Fruit fly (Drosophila melanogaster) whole organism, embryonic: ENCODE measurements around the gene Cpr67Fa2.

Experiments
- Ada2b ChIP-seq: fragments of 200-800 bp; sonication (Bioruptor generic); IDR thresholded peaks from 2 replicates; pipeline ENCODE4 v1.3.6; 2022; ENCODE audit warnings: missing biosample characterization, missing genetic modification characterization
- CG10209 ChIP-seq: fragments of 200-800 bp; sonication (Bioruptor generic); optimal IDR thresholded peaks from 3 replicates; lab custom pipeline; 2017; ENCODE audit warnings: missing biosample characterization, mild to moderate bottlenecking, missing genetic modification characterization, missing genetic modification reagents
- CG11504 ChIP-seq: fragments of 200-800 bp; sonication (Bioruptor generic); optimal IDR thresholded peaks from 3 replicates; lab custom pipeline; 2019; ENCODE audit warnings: missing biosample characterization, mild to moderate bottlenecking, missing genetic modification characterization, moderate library complexity
- CG11560 ChIP-seq: fragments of 200-800 bp; sonication (Bioruptor generic); IDR thresholded peaks from 3 replicates; pipeline ENCODE4 v1.3.6; 2022; ENCODE audit warnings: missing biosample characterization, missing genetic modification characterization
- CG12299 ChIP-seq: fragments of 200-800 bp; sonication (Bioruptor generic); optimal IDR thresholded peaks from 2 replicates; lab custom pipeline; 2018; ENCODE audit warnings: missing biosample characterization, mild to moderate bottlenecking, missing genetic modification characterization
- CG12659 ChIP-seq: fragments of 200-800 bp; sonication (Bioruptor generic); optimal IDR thresholded peaks from 3 replicates; lab custom pipeline; 2017; ENCODE audit warnings: mild to moderate bottlenecking, missing biosample characterization, missing genetic modification reagents, missing genetic modification characterization
- CG14710 ChIP-seq: fragments of 200-800 bp; sonication (Bioruptor generic); optimal IDR thresholded peaks from 3 replicates; lab custom pipeline; 2019; ENCODE audit warnings: missing biosample characterization, mild to moderate bottlenecking, missing genetic modification characterization, moderate library complexity
- CG14860 ChIP-seq: fragments of 200-800 bp; sonication (Bioruptor generic); IDR thresholded peaks from 3 replicates; pipeline ENCODE4 v1.3.6; 2022; ENCODE audit warnings: missing biosample characterization, missing genetic modification characterization; ENCODE audit not compliant: partially characterized antibody
- CG17568 ChIP-seq: fragments of 200-800 bp; sonication (Bioruptor generic); optimal IDR thresholded peaks from 2 replicates; lab custom pipeline; 2018; ENCODE audit warnings: missing biosample characterization, mild to moderate bottlenecking, missing genetic modification characterization, moderate library complexity
- CG17912 ChIP-seq: fragments of 200-800 bp; sonication (Bioruptor generic); optimal IDR thresholded peaks from 2 replicates; lab custom pipeline; 2018; ENCODE audit warnings: missing biosample characterization, mild to moderate bottlenecking, missing genetic modification characterization
- CG1792 ChIP-seq: fragments of 200-800 bp; sonication (Bioruptor generic); optimal IDR thresholded peaks from 2 replicates; lab custom pipeline; 2016; ENCODE audit warnings: missing biosample characterization, missing genetic modification characterization
- CG31441 ChIP-seq: fragments of 200-800 bp; sonication (Bioruptor generic); IDR thresholded peaks from 2 replicates; pipeline ENCODE4 v1.3.6; 2022; ENCODE audit warnings: missing biosample characterization, missing genetic modification characterization
- CG34224 ChIP-seq: fragments of 200-800 bp; sonication (Bioruptor generic); IDR thresholded peaks from 3 replicates; pipeline ENCODE4 v1.3.6; 2022; ENCODE audit warnings: missing biosample characterization, missing genetic modification characterization; ENCODE audit not compliant: partially characterized antibody
- CG3838 ChIP-seq: fragments of 200-800 bp; sonication (Bioruptor generic); optimal IDR thresholded peaks from 3 replicates; lab custom pipeline; 2016; ENCODE audit warnings: missing biosample characterization, missing genetic modification characterization
- CG4854 ChIP-seq: fragments of 200-800 bp; sonication (Bioruptor generic); optimal IDR thresholded peaks from 2 replicates; lab custom pipeline; 2016; ENCODE audit warnings: missing biosample characterization, missing genetic modification characterization, inconsistent platforms
- CG5180 ChIP-seq: fragments of 200-800 bp; sonication (Bioruptor generic); optimal IDR thresholded peaks from 3 replicates; lab custom pipeline; 2017; ENCODE audit warnings: missing biosample characterization, missing genetic modification characterization, mild to moderate bottlenecking, moderate library complexity, missing genetic modification reagents
- CG6254 ChIP-seq: fragments of 200-800 bp; sonication (Bioruptor generic); optimal IDR thresholded peaks from 3 replicates; lab custom pipeline; 2017; ENCODE audit warnings: mild to moderate bottlenecking, missing biosample characterization, missing genetic modification reagents, missing genetic modification characterization
- CG6683 ChIP-seq: fragments of 200-800 bp; sonication (Bioruptor generic); optimal IDR thresholded peaks from 2 replicates; lab custom pipeline; 2017; ENCODE audit warnings: missing biosample characterization, mild to moderate bottlenecking, missing genetic modification characterization, missing genetic modification reagents
- CG7556 ChIP-seq: fragments of 200-800 bp; sonication (Bioruptor generic); optimal IDR thresholded peaks from 2 replicates; lab custom pipeline; 2017; ENCODE audit warnings: missing biosample characterization, mild to moderate bottlenecking, missing genetic modification characterization
- CG7786 ChIP-seq: fragments of 200-800 bp; sonication (Bioruptor generic); optimal IDR thresholded peaks from 2 replicates; lab custom pipeline; 2016; ENCODE audit warnings: missing biosample characterization, missing genetic modification characterization
- CG8359 ChIP-seq: fragments of 200-800 bp; sonication (Bioruptor generic); optimal IDR thresholded peaks from 2 replicates; lab custom pipeline; 2017; ENCODE audit warnings: missing biosample characterization, mild to moderate bottlenecking, missing genetic modification characterization, borderline replicate concordance
- CG8924 ChIP-seq: fragments of 200-800 bp; optimal IDR thresholded peaks from 3 replicates; lab custom pipeline; 2019; ENCODE audit warnings: missing biosample characterization, mild to moderate bottlenecking, missing genetic modification characterization, moderate library complexity
- CoRest ChIP-seq: fragments of 200-800 bp; sonication (Bioruptor generic); optimal IDR thresholded peaks from 3 replicates; lab custom pipeline; 2018; ENCODE audit warnings: missing biosample characterization, mild to moderate bottlenecking, missing genetic modification characterization, moderate library complexity
- Deaf1 ChIP-seq: fragments of 200-800 bp; optimal IDR thresholded peaks from 3 replicates; lab custom pipeline; 2019; ENCODE audit warnings: missing biosample characterization, mild to moderate bottlenecking, missing genetic modification characterization, moderate library complexity
- Elba2 ChIP-seq: fragments of 200-800 bp; sonication (Bioruptor generic); optimal IDR thresholded peaks from 3 replicates; lab custom pipeline; 2016; ENCODE audit warnings: missing biosample characterization, missing genetic modification characterization
- Ets97D ChIP-seq: fragments of 200-800 bp; sonication (Bioruptor generic); optimal IDR thresholded peaks from 3 replicates; lab custom pipeline; 2016; ENCODE audit warnings: missing biosample characterization, missing genetic modification characterization
- HmgD ChIP-seq: fragments of 200-800 bp; sonication (Bioruptor generic); optimal IDR thresholded peaks from 3 replicates; lab custom pipeline; 2016; ENCODE audit warnings: missing biosample characterization, missing genetic modification characterization
- Med ChIP-seq: fragments of 200-800 bp; sonication (Bioruptor generic); peaks from one replicate; lab custom pipeline; 2016; ENCODE audit warnings: missing biosample characterization, missing genetic modification characterization, mild to moderate bottlenecking, inconsistent platforms, moderate library complexity
- Sin3A ChIP-seq: fragments of >200 bp; optimal IDR thresholded peaks from 2 replicates; lab custom pipeline; 2018
- Trl ChIP-seq, 3 experiments: fragments of >200 bp in 2 of 3; fragments of 200-800 bp in 1 of 3; sonication (Bioruptor generic) in 1 of 3; optimal IDR thresholded peaks; 2 replicates in 1 of 3; 3 replicates in 2 of 3; lab custom pipeline; 2016 to 2017; ENCODE audit warnings: missing biosample characterization in 1 of 3, missing genetic modification characterization in 1 of 3
- YL-1 ChIP-seq: fragments of 200-800 bp; sonication (Bioruptor generic); optimal IDR thresholded peaks from 3 replicates; lab custom pipeline; 2017; ENCODE audit warnings: missing biosample characterization, mild to moderate bottlenecking, missing genetic modification characterization
- abd-A ChIP-seq: fragments of 200-800 bp; sonication (Bioruptor generic); optimal IDR thresholded peaks from 3 replicates; lab custom pipeline; 2019; ENCODE audit warnings: missing biosample characterization, mild to moderate bottlenecking, missing genetic modification characterization, moderate library complexity
- az2 ChIP-seq: fragments of 200-800 bp; sonication (Bioruptor generic); optimal IDR thresholded peaks from 3 replicates; lab custom pipeline; 2016; ENCODE audit warnings: missing biosample characterization, missing genetic modification characterization
- cad ChIP-seq: fragments of >200 bp; optimal IDR thresholded peaks from 2 replicates; lab custom pipeline; 2017; ENCODE audit warnings: missing biosample characterization, missing genetic modification characterization
- fd102C ChIP-seq: fragments of 200-800 bp; sonication (Bioruptor generic); optimal IDR thresholded peaks from 2 replicates; lab custom pipeline; 2018; ENCODE audit warnings: missing biosample characterization, mild to moderate bottlenecking, missing genetic modification characterization, moderate library complexity
- hth ChIP-seq: fragments of >200 bp; optimal IDR thresholded peaks from 2 replicates; lab custom pipeline; 2017; ENCODE audit warnings: inconsistent platforms
- lov ChIP-seq, 2 experiments: fragments of 200-800 bp in 1 of 2; fragments of >200 bp in 1 of 2; sonication (Bioruptor generic) in 1 of 2; IDR thresholded peaks in 1 of 2; optimal IDR thresholded peaks in 1 of 2; 2 replicates in 1 of 2; 3 replicates in 1 of 2; pipeline versions ENCODE4 v1.3.6 to Lab custom; 2017 to 2022; ENCODE audit warnings: missing biosample characterization in 1 of 2, missing genetic modification characterization in 1 of 2
- mam ChIP-seq: fragments of 200-800 bp; sonication (Bioruptor generic); optimal IDR thresholded peaks from 3 replicates; lab custom pipeline; 2016; ENCODE audit warnings: missing biosample characterization, missing genetic modification characterization
- peb ChIP-seq: fragments of 200-800 bp; sonication (Bioruptor generic); IDR thresholded peaks from 2 replicates; pipeline ENCODE4 v1.3.6; 2022; ENCODE audit warnings: missing biosample characterization, missing genetic modification characterization
- psq ChIP-seq: fragments of 200-800 bp; sonication (Bioruptor generic); optimal IDR thresholded peaks from 2 replicates; lab custom pipeline; 2017; ENCODE audit warnings: missing biosample characterization, missing genetic modification characterization
- ranshi ChIP-seq: fragments of 200-800 bp; sonication (Bioruptor generic); IDR thresholded peaks from 2 replicates; pipeline ENCODE4 v1.3.6; 2022; ENCODE audit warnings: missing biosample characterization, missing genetic modification characterization
- ro ChIP-seq: fragments of 200-800 bp; sonication (Bioruptor generic); IDR thresholded peaks from 2 replicates; pipeline ENCODE4 v1.3.6; 2022; ENCODE audit warnings: missing biosample characterization, missing genetic modification characterization
- run ChIP-seq: fragments of 200-800 bp; sonication (Bioruptor generic); optimal IDR thresholded peaks from 3 replicates; lab custom pipeline; 2018; ENCODE audit warnings: missing biosample characterization, mild to moderate bottlenecking, missing genetic modification characterization
- sd ChIP-seq: fragments of 200-800 bp; sonication (Bioruptor generic); optimal IDR thresholded peaks from 3 replicates; lab custom pipeline; 2018; ENCODE audit warnings: missing biosample characterization, mild to moderate bottlenecking, missing genetic modification characterization, moderate library complexity
- sim ChIP-seq: fragments of 200-800 bp; sonication (Bioruptor generic); IDR thresholded peaks from 2 replicates; pipeline ENCODE4 v1.3.6; 2022; ENCODE audit warnings: missing biosample characterization, missing genetic modification characterization
- sqz ChIP-seq: fragments of 200-800 bp; sonication (Bioruptor generic); optimal IDR thresholded peaks from 3 replicates; lab custom pipeline; 2018; ENCODE audit warnings: missing biosample characterization, mild to moderate bottlenecking, missing genetic modification characterization
- stwl ChIP-seq: fragments of 200-800 bp; sonication (Bioruptor generic); optimal IDR thresholded peaks from 3 replicates; lab custom pipeline; 2018; ENCODE audit warnings: missing biosample characterization, mild to moderate bottlenecking, missing genetic modification characterization, moderate library complexity
- vvl ChIP-seq: fragments of 200-800 bp; sonication (Bioruptor generic); IDR thresholded peaks from 2 replicates; pipeline ENCODE4 v1.3.6; 2022; ENCODE audit warnings: missing biosample characterization, missing genetic modification characterization
- zfh1 ChIP-seq: fragments of 200-800 bp; sonication (Bioruptor generic); IDR thresholded peaks from 3 replicates; pipeline ENCODE4 v1.3.6; 2022; ENCODE audit warnings: missing biosample characterization, missing genetic modification characterization

Gene Cpr67Fa2

DNA sequence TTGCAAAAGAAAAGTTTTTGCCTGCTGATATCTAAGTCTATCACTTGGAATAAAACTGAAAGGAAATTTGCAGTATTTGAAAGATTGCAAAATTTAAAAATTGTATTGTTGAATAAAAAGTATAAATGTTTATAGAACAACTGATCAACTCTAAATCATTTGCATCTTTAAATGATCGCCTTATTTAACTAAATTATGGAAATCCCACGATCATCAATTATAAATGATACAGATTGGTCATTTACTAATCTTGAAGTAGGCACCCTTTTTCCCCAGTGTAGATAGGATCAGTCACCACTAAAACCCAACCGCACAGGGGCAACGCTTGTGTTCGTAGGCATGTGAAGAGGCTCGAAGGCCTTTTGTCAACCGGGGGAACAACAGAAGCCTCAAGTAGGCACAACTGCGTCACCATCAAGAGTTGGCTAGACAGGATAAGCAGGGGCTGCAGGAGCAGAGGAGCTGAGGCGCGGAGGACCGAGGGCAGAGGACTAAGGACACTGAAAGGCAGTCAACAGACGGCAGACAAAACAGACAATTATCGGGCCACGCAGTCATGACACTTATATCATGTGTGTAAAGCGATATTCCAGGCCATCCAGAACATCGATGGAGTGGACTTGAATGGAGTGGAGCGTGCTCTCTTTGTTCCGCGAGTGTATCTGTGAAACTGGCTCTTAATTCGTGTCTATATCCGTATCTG lies 43.6 kb upstream of the Cpr67Fa2 start (continued):
- peak; percentile 81 for TF ChIP-seq CG14710
- TF ChIP-seq CG11560 (tag; lab: Robert Waterston, UW) = no peak
- TF ChIP-seq az2 (GFP tag; lab: Kevin White, UChicago) = peak; percentile 22
- TF ChIP-seq CoRest (tag; lab: Kevin White, UChicago) = peak; percentile 45
- no peak for TF ChIP-seq CG6254 (GFP tag; lab: Kevin White, UChicago)
- peak; percentile 33 for TF ChIP-seq CG11504
- TF ChIP-seq Trl (optimal IDR thresholded peaks at IDR 0.05; lab: Kevin White, UChicago) = no peak
- no peak for TF ChIP-seq Trl (GFP tag; optimal IDR thresholded peaks at IDR 0.05; lab: Kevin White, UChicago)
- TF ChIP-seq CG8924 = peak; percentile 72
- no peak for TF ChIP-seq cad (GFP tag; lab: Kevin White, UChicago)
- no peak for TF ChIP-seq Sin3A
- no peak for TF ChIP-seq run (tag; lab: Kevin White, UChicago)
- no peak for TF ChIP-seq sqz (GFP tag; lab: Kevin White, UChicago)
- no peak for TF ChIP-seq peb
- TF ChIP-seq psq = no peak
- no peak for TF ChIP-seq Ada2b
- TF ChIP-seq ranshi (GFP tag; lab: Robert Waterston, UW) = 0 out of 2 replicates have a peak, but pooled peaks have one; percentile 4
- peak; percentile 48 for TF ChIP-seq CG10209
- no peak for TF ChIP-seq CG17568 (GFP tag; lab: Kevin White, UChicago)
- no peak for TF ChIP-seq Ets97D (GFP tag; lab: Kevin White, UChicago)
- TF ChIP-seq CG12299 (tag; lab: Kevin White, UChicago) = no peak
- TF ChIP-seq sd = no peak
- no peak for TF ChIP-seq CG1792 (GFP tag; lab: Kevin White, UChicago)
- TF ChIP-seq CG7556 = peak; percentile 54
- no peak for TF ChIP-seq lov (optimal IDR thresholded peaks at IDR 0.05; lab: Kevin White, UChicago)
- TF ChIP-seq lov (GFP tag; IDR thresholded peaks at IDR 0.05; lab: Robert Waterston, UW) = no peak
- TF ChIP-seq CG17912 (GFP tag; lab: Kevin White, UChicago) = no peak
- TF ChIP-seq YL-1 (GFP tag; lab: Kevin White, UChicago) = no peak
- peak; percentile 56 for TF ChIP-seq CG8359 (GFP tag; lab: Kevin White, UChicago)
- TF ChIP-seq CG5180 (GFP tag; lab: Kevin White, UChicago) = peak; percentile 16
- peak; percentile 11 for TF ChIP-seq stwl (tag; lab: Kevin White, UChicago)
- no peak for TF ChIP-seq CG6683 (GFP tag; lab: Kevin White, UChicago)
- TF ChIP-seq Elba2 = peak; percentile 13
- TF ChIP-seq hth (lab: Kevin White, UChicago) = no peak
- TF ChIP-seq CG3838 (GFP tag; lab: Kevin White, UChicago) = no peak
- no peak for TF ChIP-seq CG7786 (GFP tag; lab: Kevin White, UChicago)
- TF ChIP-seq CG34224 (GFP tag; lab: Robert Waterston, UW) = no peak
- TF ChIP-seq vvl (GFP tag; lab: Robert Waterston, UW) = no peak
- no peak for TF ChIP-seq CG4854 (GFP tag; lab: Kevin White, UChicago)
- TF ChIP-seq CG14860 (GFP tag; lab: Robert Waterston, UW) = no peak
- peak; percentile 85 for TF ChIP-seq fd102C (GFP tag; lab: Kevin White, UChicago)
- peak; percentile 71 for TF ChIP-seq Med (GFP tag; lab: Kevin White, UChicago)
- TF ChIP-seq CG31441 (GFP tag; lab: Robert Waterston, UW) = peak; percentile 53
- TF ChIP-seq Deaf1 (tag; lab: Kevin White, UChicago) = no peak
- no peak for TF ChIP-seq ro (GFP tag; lab: Robert Waterston, UW)
- no peak for TF ChIP-seq sim
- no peak for TF ChIP-seq CG12659 (GFP tag; lab: Kevin White, UChicago)
- no peak for TF ChIP-seq mam (GFP tag; lab: Kevin White, UChicago)
- no peak for TF ChIP-seq HmgD (GFP tag; lab: Kevin White, UChicago)
- peak; percentile 52; the same call in 1 of the 3 replicates for TF ChIP-seq zfh1 (GFP tag; lab: Robert Waterston, UW)
- no peak for TF ChIP-seq abd-A
